Fruit fly (Drosophila melanogaster) whole organism, embryonic: ENCODE results near the gene CG14881.

Source experiments
- Ada2b ChIP-seq: fragments of 200-800 bp; sonication (Bioruptor generic); IDR thresholded peaks from 2 replicates; pipeline ENCODE4 v1.3.6; 2022; ENCODE audit warnings: missing biosample characterization, missing genetic modification characterization
- Awh ChIP-seq: fragments of 200-800 bp; sonication (Bioruptor generic); IDR thresholded peaks from 2 replicates; pipeline ENCODE4, ENCODE4 v1.3.6; 2022; ENCODE audit warnings: missing biosample characterization, missing genetic modification characterization
- CG10209 ChIP-seq: fragments of 200-800 bp; sonication (Bioruptor generic); optimal IDR thresholded peaks from 3 replicates; lab custom pipeline; 2017; ENCODE audit warnings: missing biosample characterization, mild to moderate bottlenecking, missing genetic modification characterization, missing genetic modification reagents
- CG10267 ChIP-seq: fragments of 200-800 bp; sonication (Bioruptor generic); optimal IDR thresholded peaks from 2 replicates; lab custom pipeline; 2018; ENCODE audit warnings: missing biosample characterization, mild to moderate bottlenecking, missing genetic modification characterization, moderate library complexity
- CG12219 ChIP-seq: fragments of 200-800 bp; sonication (Bioruptor generic); optimal IDR thresholded peaks from 3 replicates; lab custom pipeline; 2018; ENCODE audit warnings: missing biosample characterization, mild to moderate bottlenecking, missing genetic modification characterization
- CG14441 ChIP-seq: fragments of 200-800 bp; sonication (Bioruptor generic); IDR thresholded peaks from 2 replicates; pipeline ENCODE4 v1.3.6; 2022; ENCODE audit warnings: missing biosample characterization, missing genetic modification characterization
- CG15269 ChIP-seq: fragments of 200-800 bp; sonication (Bioruptor generic); optimal IDR thresholded peaks from 2 replicates; lab custom pipeline; 2018; ENCODE audit warnings: missing biosample characterization, mild to moderate bottlenecking, missing genetic modification characterization, moderate library complexity
- CG15696 ChIP-seq: fragments of 200-800 bp; sonication (Bioruptor generic); optimal IDR thresholded peaks from 2 replicates; lab custom pipeline; 2019; ENCODE audit warnings: missing biosample characterization, mild to moderate bottlenecking, missing genetic modification characterization, moderate library complexity
- CG1647 ChIP-seq: fragments of 200-800 bp; sonication (Bioruptor generic); optimal IDR thresholded peaks from 3 replicates; lab custom pipeline; 2016; ENCODE audit warnings: missing biosample characterization, missing genetic modification characterization
- CG2875 ChIP-seq: fragments of 200-800 bp; sonication (Bioruptor generic); optimal IDR thresholded peaks from 2 replicates; lab custom pipeline; 2017; ENCODE audit warnings: missing biosample characterization, mild to moderate bottlenecking, missing genetic modification characterization, missing genetic modification reagents
- CG3407 ChIP-seq: fragments of 200-800 bp; sonication (Bioruptor generic); optimal IDR thresholded peaks from 2 replicates; lab custom pipeline; 2018; ENCODE audit warnings: missing biosample characterization, mild to moderate bottlenecking, missing genetic modification characterization
- CG34376 ChIP-seq: fragments of 200-800 bp; sonication (Bioruptor generic); optimal IDR thresholded peaks from 2 replicates; lab custom pipeline; 2018; ENCODE audit warnings: missing biosample characterization, mild to moderate bottlenecking, missing genetic modification characterization
- CG34422 ChIP-seq: fragments of 200-800 bp; sonication (Bioruptor generic); IDR thresholded peaks from 3 replicates; pipeline ENCODE4 v1.3.6; 2022; ENCODE audit warnings: missing biosample characterization, missing genetic modification characterization
- CG3847 ChIP-seq: fragments of 200-800 bp; sonication (Bioruptor generic); IDR thresholded peaks from 2 replicates; pipeline ENCODE4 v1.3.6; 2022; ENCODE audit warnings: missing biosample characterization, missing genetic modification characterization
- CG4360 ChIP-seq: fragments of 200-800 bp; sonication (Bioruptor generic); IDR thresholded peaks from 2 replicates; pipeline ENCODE4 v1.3.6; 2022; ENCODE audit warnings: missing biosample characterization, missing genetic modification characterization
- CG6689 ChIP-seq: fragments of 200-800 bp; sonication (Bioruptor generic); IDR thresholded peaks from 2 replicates; pipeline ENCODE4 v1.3.6; 2022; ENCODE audit warnings: missing biosample characterization, missing genetic modification characterization
- CG6765 ChIP-seq: fragments of 200-800 bp; sonication (Bioruptor generic); optimal IDR thresholded peaks from 3 replicates; lab custom pipeline; 2017; ENCODE audit warnings: missing biosample characterization, mild to moderate bottlenecking, missing genetic modification characterization
- CG6854 ChIP-seq: fragments of 200-800 bp; sonication (Bioruptor generic); optimal IDR thresholded peaks from 3 replicates; lab custom pipeline; 2017; ENCODE audit warnings: missing biosample characterization, mild to moderate bottlenecking, missing genetic modification characterization
- CG7963 ChIP-seq: fragments of 200-800 bp; sonication (Bioruptor generic); IDR thresholded peaks from 3 replicates; pipeline ENCODE4 v1.3.6; 2022; ENCODE audit warnings: missing biosample characterization, missing genetic modification characterization; ENCODE audit not compliant: partially characterized antibody
- CG8089 ChIP-seq: fragments of 200-800 bp; sonication (Bioruptor generic); optimal IDR thresholded peaks from 3 replicates; lab custom pipeline; 2016; ENCODE audit warnings: missing biosample characterization, missing genetic modification characterization
- Dek ChIP-seq: fragments of 200-800 bp; sonication (Bioruptor generic); optimal IDR thresholded peaks from 3 replicates; lab custom pipeline; 2019; ENCODE audit warnings: missing biosample characterization, mild to moderate bottlenecking, missing genetic modification characterization, moderate library complexity
- Dip2 ChIP-seq: fragments of 200-800 bp; sonication (Bioruptor generic); IDR thresholded peaks from 2 replicates; pipeline ENCODE4 v1.3.6; 2022; ENCODE audit warnings: missing biosample characterization, missing genetic modification characterization
- Dip3 ChIP-seq: fragments of 200-800 bp; sonication (Bioruptor generic); optimal IDR thresholded peaks from 3 replicates; lab custom pipeline; 2016; ENCODE audit warnings: missing biosample characterization, missing genetic modification characterization
- Doc2 ChIP-seq: fragments of 200-800 bp; sonication (Bioruptor generic); IDR thresholded peaks from 2 replicates; pipeline ENCODE4 v1.3.6; 2022; ENCODE audit warnings: missing biosample characterization, missing genetic modification characterization
- Dp ChIP-seq: fragments of 200-800 bp; sonication (Bioruptor generic); optimal IDR thresholded peaks from 2 replicates; lab custom pipeline; 2018; ENCODE audit warnings: missing biosample characterization, mild to moderate bottlenecking, missing genetic modification characterization, moderate library complexity
- Fer2 ChIP-seq: fragments of 200-800 bp; sonication (Bioruptor generic); optimal IDR thresholded peaks from 2 replicates; lab custom pipeline; 2018; ENCODE audit warnings: missing biosample characterization, mild to moderate bottlenecking, missing genetic modification characterization, moderate library complexity
- Kr ChIP-seq: fragments of 200-800 bp; sonication (Bioruptor generic); optimal IDR thresholded peaks from 2 replicates; lab custom pipeline; 2017; ENCODE audit warnings: missing biosample characterization, mild to moderate bottlenecking, missing genetic modification characterization
- Oli ChIP-seq: fragments of 200-800 bp; sonication (Bioruptor generic); optimal IDR thresholded peaks from 2 replicates; lab custom pipeline; 2018; ENCODE audit warnings: missing biosample characterization, mild to moderate bottlenecking, missing genetic modification characterization, moderate library complexity
- PHDP ChIP-seq: fragments of 200-800 bp; sonication (Bioruptor generic); optimal IDR thresholded peaks from 3 replicates; lab custom pipeline; 2018; ENCODE audit warnings: missing biosample characterization, mild to moderate bottlenecking, missing genetic modification characterization, moderate library complexity
- Pdp1 ChIP-seq, 2 experiments: fragments of 200-800 bp; sonication (Bioruptor generic); optimal IDR thresholded peaks; 3 replicates each; lab custom pipeline; 2016; ENCODE audit warnings: missing biosample characterization in 2 of 2, missing genetic modification characterization in 2 of 2, mild to moderate bottlenecking in 1 of 2, moderate library complexity in 1 of 2
- Rfx ChIP-seq: fragments of 200-800 bp; sonication (Bioruptor generic); IDR thresholded peaks from 2 replicates; pipeline ENCODE4 v1.3.6; 2022; ENCODE audit warnings: missing biosample characterization, missing genetic modification characterization
- Side ChIP-seq: fragments of 200-800 bp; sonication (Bioruptor generic); optimal IDR thresholded peaks from 2 replicates; lab custom pipeline; 2016; ENCODE audit warnings: missing biosample characterization, missing genetic modification characterization
- aop ChIP-seq: fragments of 200-800 bp; sonication (Bioruptor generic); IDR thresholded peaks from 2 replicates; pipeline ENCODE4 v1.3.6; 2022; ENCODE audit warnings: missing biosample characterization, missing genetic modification characterization
- ap ChIP-seq: fragments of 200-800 bp; sonication (Bioruptor generic); IDR thresholded peaks from 2 replicates; pipeline ENCODE4 v1.3.6; 2022; ENCODE audit warnings: missing biosample characterization, missing genetic modification characterization
- btn ChIP-seq: fragments of 200-800 bp; sonication (Bioruptor generic); optimal IDR thresholded peaks from 2 replicates; lab custom pipeline; 2016; ENCODE audit warnings: missing biosample characterization, missing genetic modification characterization
- cas ChIP-seq: fragments of 200-800 bp; sonication (Bioruptor generic); IDR thresholded peaks from 2 replicates; pipeline ENCODE4 v1.3.6; 2022; ENCODE audit warnings: missing biosample characterization, missing genetic modification characterization
- chinmo ChIP-seq: fragments of 200-800 bp; sonication (Bioruptor generic); IDR thresholded peaks from 4 replicates; pipeline ENCODE4 v1.3.6; 2022; ENCODE audit warnings: missing biosample characterization, missing genetic modification characterization; ENCODE audit not compliant: partially characterized antibody
- chn ChIP-seq: fragments of 200-800 bp; sonication (Bioruptor generic); optimal IDR thresholded peaks from 2 replicates; lab custom pipeline; 2016; ENCODE audit warnings: missing biosample characterization, missing genetic modification characterization
- en ChIP-seq: fragments of 200-800 bp; sonication (Bioruptor generic); optimal IDR thresholded peaks from 2 replicates; lab custom pipeline; 2016; ENCODE audit warnings: missing biosample characterization, missing genetic modification characterization
- ftz-f1 ChIP-seq: fragments of 200-800 bp; sonication (Bioruptor generic); optimal IDR thresholded peaks from 2 replicates; lab custom pipeline; 2016; ENCODE audit warnings: missing biosample characterization, missing genetic modification characterization
- lmd ChIP-seq: fragments of 200-800 bp; sonication (Bioruptor generic); IDR thresholded peaks from 2 replicates; pipeline ENCODE4 v1.3.6; 2022; ENCODE audit warnings: missing biosample characterization, missing genetic modification characterization
- pfk ChIP-seq: fragments of 200-800 bp; sonication (Bioruptor generic); optimal IDR thresholded peaks from 2 replicates; lab custom pipeline; 2018; ENCODE audit warnings: missing biosample characterization, mild to moderate bottlenecking, missing genetic modification characterization, moderate library complexity
- pzg ChIP-seq: fragments of 200-800 bp; sonication (Bioruptor generic); optimal IDR thresholded peaks from 3 replicates; lab custom pipeline; 2018; ENCODE audit warnings: missing biosample characterization, mild to moderate bottlenecking, missing genetic modification characterization, moderate library complexity
- ranshi ChIP-seq: fragments of 200-800 bp; sonication (Bioruptor generic); IDR thresholded peaks from 2 replicates; pipeline ENCODE4 v1.3.6; 2022; ENCODE audit warnings: missing biosample characterization, missing genetic modification characterization
- sd ChIP-seq: fragments of 200-800 bp; sonication (Bioruptor generic); optimal IDR thresholded peaks from 3 replicates; lab custom pipeline; 2018; ENCODE audit warnings: missing biosample characterization, mild to moderate bottlenecking, missing genetic modification characterization, moderate library complexity
- so ChIP-seq: fragments of 200-800 bp; sonication (Bioruptor generic); IDR thresholded peaks from 3 replicates; pipeline ENCODE4 v1.3.6; 2022; ENCODE audit warnings: missing biosample characterization, missing genetic modification characterization
- sob ChIP-seq: fragments of 200-800 bp; sonication (Bioruptor generic); IDR thresholded peaks from 2 replicates; pipeline ENCODE4 v1.3.6; 2022; ENCODE audit warnings: missing biosample characterization, missing genetic modification characterization
- ssp ChIP-seq: fragments of 200-800 bp; sonication (Bioruptor generic); IDR thresholded peaks from 2 replicates; pipeline ENCODE4 v1.3.6; 2022; ENCODE audit warnings: missing biosample characterization, missing genetic modification characterization
- sug ChIP-seq: fragments of 200-800 bp; optimal IDR thresholded peaks from 2 replicates; lab custom pipeline; 2019; ENCODE audit warnings: missing biosample characterization, mild to moderate bottlenecking, missing genetic modification characterization, moderate library complexity
- unc-4 ChIP-seq: fragments of 200-800 bp; sonication (Bioruptor generic); IDR thresholded peaks from 2 replicates; pipeline ENCODE4 v1.3.6; 2022; ENCODE audit warnings: missing biosample characterization, missing genetic modification characterization; ENCODE audit not compliant: partially characterized antibody

CG14881 gene

DNA sequence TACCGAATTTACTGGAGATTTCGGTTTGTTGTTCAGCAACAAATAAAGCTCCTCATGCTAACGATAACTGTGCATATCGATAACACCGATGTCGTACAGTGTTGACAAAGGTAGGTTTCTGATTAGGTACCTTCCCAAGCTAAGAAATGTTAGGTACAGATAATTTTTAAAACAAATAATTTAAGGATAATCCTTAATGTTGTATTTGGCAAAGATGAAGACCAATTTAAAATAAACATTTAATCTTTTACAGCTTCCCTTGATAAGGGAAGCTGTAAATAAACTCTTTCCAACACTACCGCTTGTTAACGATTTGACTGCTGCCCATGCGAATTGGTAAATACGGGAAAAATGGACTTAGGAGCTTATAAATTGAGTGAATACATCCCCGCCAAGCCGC is 8.2 kb downstream of the CG14881 start, which contains the start of the genes Ttc1 and CG14882 (continued):
- TF ChIP-seq CG34422, result peak; percentile 93
- TF ChIP-seq sug, result peak; percentile 81
- TF ChIP-seq CG15269 (tag; lab: Kevin White, UChicago), result no peak
- TF ChIP-seq CG7963 (GFP tag; lab: Robert Waterston, UW), result 0 out of 3 replicates have a peak, but pooled peaks have one; percentile 33
- peak; percentile 57 for TF ChIP-seq ftz-f1 (GFP tag; lab: Kevin White, UChicago)
- no peak for TF ChIP-seq sd (tag; lab: Kevin White, UChicago)
- peak; percentile 90 for TF ChIP-seq Dip3 (GFP tag; lab: Kevin White, UChicago)
- peak; percentile 74 for TF ChIP-seq ssp (GFP tag; lab: Robert Waterston, UW)
- peak; percentile 44 for TF ChIP-seq Dp (GFP tag; lab: Kevin White, UChicago)
- TF ChIP-seq Pdp1 (GFP tag; optimal IDR thresholded peaks at IDR 0.05; lab: Kevin White, UChicago), result peak; percentile 87 to 90
- TF ChIP-seq CG3847 (GFP tag; lab: Robert Waterston, UW), result peak; percentile 91
- peak; percentile 76 for TF ChIP-seq CG8089 (GFP tag; lab: Kevin White, UChicago)
- TF ChIP-seq sob (GFP tag; lab: Robert Waterston, UW), result peak; percentile 88
- TF ChIP-seq CG34376 (GFP tag; lab: Kevin White, UChicago), result peak; percentile 70
- peak; percentile 94 for TF ChIP-seq Rfx (GFP tag; lab: Robert Waterston, UW)
- peak; percentile 51; the same call in 1 of the 2 replicates for TF ChIP-seq cas
- TF ChIP-seq so (GFP tag; lab: Robert Waterston, UW), result peak; percentile 90
- peak; percentile 83 for TF ChIP-seq CG1647 (GFP tag; lab: Kevin White, UChicago)
- peak; percentile 63 for TF ChIP-seq CG2875 (GFP tag; lab: Kevin White, UChicago)
- peak; percentile 84 for TF ChIP-seq CG10209 (GFP tag; lab: Kevin White, UChicago)
- peak; percentile 25; the same call in 1 of the 2 replicates for TF ChIP-seq Doc2
- TF ChIP-seq lmd (GFP tag; lab: Robert Waterston, UW), result peak; percentile 80
- peak; percentile 44 for TF ChIP-seq btn (GFP tag; lab: Kevin White, UChicago)
- peak; percentile 12 for TF ChIP-seq CG6854 (GFP tag; lab: Kevin White, UChicago)
- peak; percentile 34; the same call in 1 of the 2 replicates for TF ChIP-seq Ada2b
- TF ChIP-seq ap, result peak; percentile 89
- TF ChIP-seq PHDP (tag; lab: Kevin White, UChicago), result peak; percentile 87
- peak; percentile 35 for TF ChIP-seq CG12219 (GFP tag; lab: Kevin White, UChicago)
- peak; percentile 82 for TF ChIP-seq ranshi
- peak; percentile 63 for TF ChIP-seq Fer2 (tag; lab: Kevin White, UChicago)
- peak; percentile 65 for TF ChIP-seq CG3407
- no peak for TF ChIP-seq Dip2
- peak; percentile 45; the same call in 1 of the 2 replicates for TF ChIP-seq CG4360
- TF ChIP-seq CG10267 (tag; lab: Kevin White, UChicago), result peak; percentile 94
- no peak for TF ChIP-seq chinmo (GFP tag; lab: Robert Waterston, UW)
- TF ChIP-seq CG15696 (tag; lab: Kevin White, UChicago), result peak; percentile 48
- peak; percentile 85 for TF ChIP-seq Side (GFP tag; lab: Kevin White, UChicago)
- TF ChIP-seq Kr (GFP tag; lab: Kevin White, UChicago), result no peak
- TF ChIP-seq aop (GFP tag; lab: Robert Waterston, UW), result no peak; the same call in 1 of the 2 replicates
- TF ChIP-seq CG6765 (GFP tag; lab: Kevin White, UChicago), result peak; percentile 58
- TF ChIP-seq CG6689 (GFP tag; lab: Robert Waterston, UW), result peak; percentile 93
- TF ChIP-seq chn (GFP tag; lab: Kevin White, UChicago), result peak; percentile 88
- TF ChIP-seq Oli (tag; lab: Kevin White, UChicago), result peak; percentile 76
- no peak for TF ChIP-seq pfk (GFP tag; lab: Kevin White, UChicago)
- peak; percentile 73 for TF ChIP-seq Dek
- TF ChIP-seq Awh (GFP tag; lab: Robert Waterston, UW), result peak; percentile 79
- TF ChIP-seq CG14441 (GFP tag; lab: Robert Waterston, UW), result peak; percentile 90
- peak; percentile 50; the same call in 1 of the 2 replicates for TF ChIP-seq unc-4
- TF ChIP-seq en (GFP tag; lab: Kevin White, UChicago), result peak; percentile 78
- peak; percentile 49 for TF ChIP-seq pzg (GFP tag; lab: Kevin White, UChicago)
